Fruit fly (Drosophila melanogaster): ENCODE measurements around the gene Six4.

dm6 chr3L:20777496-20777895, 15.1 kb downstream of the Six4 start:
- TF ChIP-seq CG8478 (optimal IDR thresholded peaks at IDR 0.05), result no peak
- no peak for TF ChIP-seq CTCF (optimal IDR thresholded peaks at IDR 0.05)

Measured in S2 (cell line).